Worm (Caenorhabditis elegans) whole organism, young adult: ENCODE measurements around the gene argk-1.

Experiments used
- B0336.3 ChIP-seq: fragments of 200-800 bp; sonication (Bioruptor generic); IDR thresholded peaks from 2 replicates; pipeline ENCODE4 v1.3.6; 2022; ENCODE audit warnings: missing genetic modification characterization, missing compliant biosample characterization
- F23B12.7 ChIP-seq: sonication (generic microtip); optimal IDR thresholded peaks from 2 replicates; lab custom pipeline; 2017; ENCODE audit warnings: missing genetic modification characterization, mild to moderate bottlenecking, missing compliant biosample characterization, antibody characterized with exemption, moderate library complexity; ENCODE audit not compliant: insufficient read depth
- F33H1.4 ChIP-seq: fragments of 200-800 bp; sonication (Bioruptor generic); IDR thresholded peaks from 2 replicates; pipeline ENCODE4 v1.3.6; 2022; ENCODE audit warnings: missing genetic modification reagents, missing genetic modification characterization, missing compliant biosample characterization
- Y53G8AR.9 ChIP-seq: fragments of 200-800 bp; sonication (Bioruptor generic); conservative IDR thresholded peaks from 2 replicates; pipeline ENCODE4 v1.3.6; 2022; ENCODE audit warnings: missing genetic modification reagents, missing genetic modification characterization, missing compliant biosample characterization
- Y79H2A.3 ChIP-seq: fragments of 200-800 bp; sonication (Bioruptor generic); conservative IDR thresholded peaks from 2 replicates; pipeline ENCODE4 v1.3.6; 2022; ENCODE audit warnings: missing genetic modification reagents, missing genetic modification characterization, missing compliant biosample characterization
- ZK185.1 ChIP-seq: sonication (generic microtip); optimal IDR thresholded peaks from 2 replicates; lab custom pipeline; 2016; ENCODE audit warnings: mild to moderate bottlenecking, missing genetic modification characterization, missing compliant biosample characterization; ENCODE audit not compliant: poor library complexity, severe bottlenecking
- egl-44 ChIP-seq: fragments of 200-800 bp; sonication (Bioruptor generic); IDR thresholded peaks from 2 replicates; pipeline ENCODE4 v1.3.6; 2022; ENCODE audit warnings: missing genetic modification reagents, missing genetic modification characterization, missing compliant biosample characterization
- fkh-3 ChIP-seq: sonication (generic microtip); optimal IDR thresholded peaks from 2 replicates; lab custom pipeline; 2016; ENCODE audit warnings: mild to moderate bottlenecking, missing genetic modification characterization, missing compliant biosample characterization
- let-526 ChIP-seq: fragments of 200-800 bp; sonication (Bioruptor generic); IDR thresholded peaks from 2 replicates; pipeline ENCODE4 v1.3.6; 2022; ENCODE audit warnings: missing genetic modification reagents, missing genetic modification characterization, missing compliant biosample characterization
- snpc-4 ChIP-seq, 5 experiments: fragments of 150-350 bp in 1 of 5; sonication (generic microtip) in 4 of 5; optimal IDR thresholded peaks; 2 replicates each; lab custom pipeline; 2014 to 2018; ENCODE audit warnings: missing genetic modification characterization in 5 of 5, missing biosample characterization in 3 of 5, antibody characterized with exemption in 2 of 5, mild to moderate bottlenecking in 2 of 5, missing compliant biosample characterization in 2 of 5, missing genotype in 2 of 5, moderate library complexity in 2 of 5, missing genetic modification reagents in 1 of 5
- ztf-22 ChIP-seq: fragments of 200-800 bp; sonication (Bioruptor generic); optimal IDR thresholded peaks from 2 replicates; lab custom pipeline; 2018; ENCODE audit warnings: mild to moderate bottlenecking, missing genetic modification characterization, moderate library complexity, missing compliant biosample characterization
- ztf-25 ChIP-seq: fragments of 200-800 bp; sonication (Bioruptor generic); IDR thresholded peaks from 2 replicates; pipeline ENCODE4 v1.3.6; 2022; ENCODE audit warnings: missing genetic modification reagents, missing genetic modification characterization, missing compliant biosample characterization

- no peak for TF ChIP-seq egl-44 (GFP tag; lab: Robert Waterston, UW)
- TF ChIP-seq fkh-3 (tag; lab: Kevin White, UChicago): no peak
- no peak for TF ChIP-seq F33H1.4 (GFP tag; lab: Robert Waterston, UW)
- no peak for TF ChIP-seq F23B12.7
- no peak for TF ChIP-seq ZK185.1
- TF ChIP-seq ztf-22 (GFP tag; lab: Kevin White, UChicago): no peak
- no peak for TF ChIP-seq B0336.3 (GFP tag; lab: Robert Waterston, UW)
- no peak for TF ChIP-seq snpc-4 (GFP tag; optimal IDR thresholded peaks at IDR 0.05; lab: Kevin White, UChicago)
- TF ChIP-seq snpc-4 (tag; optimal IDR thresholded peaks at IDR 0.05; lab: Kevin White, UChicago): no peak
- no peak for TF ChIP-seq ztf-25
- TF ChIP-seq Y79H2A.3 (GFP tag; lab: Robert Waterston, UW): no peak
- TF ChIP-seq let-526: no peak
- TF ChIP-seq Y53G8AR.9: no peak
These were observed 11.7 kb downstream of the argk-1 start, which contains the start of gene str-25 for ce11 chrV:16115381-16115780.
